Fruit fly (Drosophila melanogaster) whole organism, embryonic: ENCODE data around the gene Rh2.
A peak's percentile ranks its signal among the peaks of the same experiment; 100 is the strongest.

Experiments used
- Aef1 ChIP-seq: fragments of 200-800 bp; sonication (Bioruptor generic); IDR thresholded peaks from 3 replicates; pipeline ENCODE4 v1.3.6; 2022; ENCODE audit warnings: missing biosample characterization, missing genetic modification characterization
- Blimp-1 ChIP-seq: fragments of 200-800 bp; sonication (Bioruptor generic); optimal IDR thresholded peaks from 3 replicates; lab custom pipeline; 2018; ENCODE audit warnings: missing biosample characterization, missing genetic modification characterization, mild to moderate bottlenecking, moderate library complexity, missing genetic modification reagents
- CG1024 ChIP-seq: fragments of 200-800 bp; sonication (Bioruptor generic); IDR thresholded peaks from 2 replicates; pipeline ENCODE4 v1.3.6; 2022; ENCODE audit warnings: missing biosample characterization, missing genetic modification characterization
- CG10366 ChIP-seq: fragments of 200-800 bp; sonication (Bioruptor generic); IDR thresholded peaks from 2 replicates; pipeline ENCODE4 v1.3.6; 2022; ENCODE audit warnings: missing biosample characterization, missing genetic modification characterization
- CG12942 ChIP-seq: fragments of 200-800 bp; sonication (Bioruptor generic); optimal IDR thresholded peaks from 3 replicates; lab custom pipeline; 2016; ENCODE audit warnings: missing biosample characterization, missing genetic modification characterization
- CG13287 ChIP-seq: fragments of 200-800 bp; sonication (Bioruptor generic); IDR thresholded peaks from 2 replicates; pipeline ENCODE4 v1.3.6; 2022; ENCODE audit warnings: missing biosample characterization, missing genetic modification characterization; ENCODE audit not compliant: partially characterized antibody
- CG13424 ChIP-seq: fragments of 200-800 bp; sonication (Bioruptor generic); optimal IDR thresholded peaks from 2 replicates; lab custom pipeline; 2019; ENCODE audit warnings: missing biosample characterization, mild to moderate bottlenecking, missing genetic modification characterization, moderate library complexity
- CG15011 ChIP-seq: fragments of 200-800 bp; sonication (Bioruptor generic); optimal IDR thresholded peaks from 3 replicates; lab custom pipeline; 2018; ENCODE audit warnings: missing biosample characterization, mild to moderate bottlenecking, missing genetic modification characterization
- CG15601 ChIP-seq: fragments of 200-800 bp; sonication (Bioruptor generic); optimal IDR thresholded peaks from 3 replicates; lab custom pipeline; 2019; ENCODE audit warnings: missing biosample characterization, mild to moderate bottlenecking, missing genetic modification characterization, moderate library complexity
- CG15696 ChIP-seq: fragments of 200-800 bp; sonication (Bioruptor generic); optimal IDR thresholded peaks from 2 replicates; lab custom pipeline; 2019; ENCODE audit warnings: missing biosample characterization, mild to moderate bottlenecking, missing genetic modification characterization, moderate library complexity
- CG17612 ChIP-seq: fragments of 200-800 bp; sonication (Bioruptor generic); IDR thresholded peaks from 2 replicates; pipeline ENCODE4 v1.3.6; 2022; ENCODE audit warnings: missing biosample characterization, missing genetic modification characterization
- CG2678 ChIP-seq: fragments of 200-800 bp; sonication (Bioruptor generic); optimal IDR thresholded peaks from 3 replicates; lab custom pipeline; 2019; ENCODE audit warnings: missing biosample characterization, mild to moderate bottlenecking, missing genetic modification characterization, moderate library complexity
- CG3407 ChIP-seq: fragments of 200-800 bp; sonication (Bioruptor generic); optimal IDR thresholded peaks from 2 replicates; lab custom pipeline; 2018; ENCODE audit warnings: missing biosample characterization, mild to moderate bottlenecking, missing genetic modification characterization
- CG6254 ChIP-seq: fragments of 200-800 bp; sonication (Bioruptor generic); optimal IDR thresholded peaks from 3 replicates; lab custom pipeline; 2017; ENCODE audit warnings: mild to moderate bottlenecking, missing biosample characterization, missing genetic modification reagents, missing genetic modification characterization
- CG6813 ChIP-seq: fragments of 200-800 bp; sonication (Bioruptor generic); optimal IDR thresholded peaks from 2 replicates; lab custom pipeline; 2017; ENCODE audit warnings: missing biosample characterization, missing genetic modification characterization, mild to moderate bottlenecking, moderate library complexity, missing genetic modification reagents
- CG7839 ChIP-seq: fragments of 200-800 bp; sonication (Bioruptor generic); optimal IDR thresholded peaks from 3 replicates; lab custom pipeline; 2018; ENCODE audit warnings: missing biosample characterization, mild to moderate bottlenecking, missing genetic modification characterization, moderate library complexity
- CG8089 ChIP-seq: fragments of 200-800 bp; sonication (Bioruptor generic); optimal IDR thresholded peaks from 3 replicates; lab custom pipeline; 2016; ENCODE audit warnings: missing biosample characterization, missing genetic modification characterization
- CG8388 ChIP-seq: fragments of 200-800 bp; sonication (Bioruptor generic); optimal IDR thresholded peaks from 2 replicates; lab custom pipeline; 2019; ENCODE audit warnings: missing biosample characterization, mild to moderate bottlenecking, missing genetic modification characterization, moderate library complexity
- CG8944 ChIP-seq: fragments of 200-800 bp; sonication (Bioruptor generic); optimal IDR thresholded peaks from 3 replicates; lab custom pipeline; 2016; ENCODE audit warnings: missing biosample characterization, missing genetic modification characterization
- CG9817 ChIP-seq: fragments of 200-800 bp; sonication (Bioruptor generic); optimal IDR thresholded peaks from 2 replicates; lab custom pipeline; 2018; ENCODE audit warnings: missing biosample characterization, mild to moderate bottlenecking, missing genetic modification characterization, moderate library complexity
- CTCF ChIP-seq: fragments of 200-800 bp; sonication (Bioruptor generic); optimal IDR thresholded peaks from 2 replicates; lab custom pipeline; 2017; ENCODE audit warnings: missing biosample characterization, mild to moderate bottlenecking, missing genetic modification characterization, moderate library complexity
- Camta ChIP-seq: fragments of 200-800 bp; sonication (Bioruptor generic); optimal IDR thresholded peaks from 2 replicates; lab custom pipeline; 2016; ENCODE audit warnings: missing biosample characterization, missing genetic modification characterization
- Dad ChIP-seq: fragments of 200-800 bp; sonication (Bioruptor generic); optimal IDR thresholded peaks from 3 replicates; lab custom pipeline; 2016; ENCODE audit warnings: missing biosample characterization, missing genetic modification characterization
- Deaf1 ChIP-seq: fragments of 200-800 bp; optimal IDR thresholded peaks from 3 replicates; lab custom pipeline; 2019; ENCODE audit warnings: missing biosample characterization, mild to moderate bottlenecking, missing genetic modification characterization, moderate library complexity
- Dfd ChIP-seq, 2 experiments: fragments of >200 bp; optimal IDR thresholded peaks; 2 replicates each; lab custom pipeline; 2017; ENCODE audit warnings: missing biosample characterization in 2 of 2, missing genetic modification characterization in 2 of 2
- Dip2 ChIP-seq: fragments of 200-800 bp; sonication (Bioruptor generic); IDR thresholded peaks from 2 replicates; pipeline ENCODE4 v1.3.6; 2022; ENCODE audit warnings: missing biosample characterization, missing genetic modification characterization
- Dll ChIP-seq: fragments of 200-800 bp; sonication (Bioruptor generic); IDR thresholded peaks from 4 replicates; pipeline ENCODE4 v1.3.6; 2022; ENCODE audit warnings: missing biosample characterization, missing genetic modification characterization; ENCODE audit not compliant: partially characterized antibody
- Kr ChIP-seq: fragments of 200-800 bp; sonication (Bioruptor generic); optimal IDR thresholded peaks from 2 replicates; lab custom pipeline; 2017; ENCODE audit warnings: missing biosample characterization, mild to moderate bottlenecking, missing genetic modification characterization
- MBD-R2 ChIP-seq: fragments of 200-800 bp; sonication (Bioruptor generic); IDR thresholded peaks from 2 replicates; pipeline ENCODE4 v1.3.6; 2022; ENCODE audit warnings: missing biosample characterization, missing genetic modification characterization
- Mrtf ChIP-seq: fragments of 200-800 bp; sonication (Bioruptor generic); IDR thresholded peaks from 3 replicates; pipeline ENCODE4 v1.3.6; 2022; ENCODE audit warnings: missing biosample characterization, missing genetic modification characterization
- NK7.1 ChIP-seq: fragments of 200-800 bp; sonication (Bioruptor generic); optimal IDR thresholded peaks from 3 replicates; lab custom pipeline; 2016; ENCODE audit warnings: missing biosample characterization, missing genetic modification characterization
- Poxn ChIP-seq: fragments of 200-800 bp; sonication (Bioruptor generic); IDR thresholded peaks from 2 replicates; pipeline ENCODE4 v1.3.6; 2022; ENCODE audit warnings: missing biosample characterization, missing genetic modification characterization
- Ssrp ChIP-seq: fragments of 200-800 bp; sonication (Bioruptor generic); optimal IDR thresholded peaks from 2 replicates; lab custom pipeline; 2018; ENCODE audit warnings: missing biosample characterization, mild to moderate bottlenecking, missing genetic modification characterization, moderate library complexity
- Trl ChIP-seq, 3 experiments: fragments of >200 bp in 2 of 3; fragments of 200-800 bp in 1 of 3; sonication (Bioruptor generic) in 1 of 3; optimal IDR thresholded peaks; 2 replicates in 1 of 3; 3 replicates in 2 of 3; lab custom pipeline; 2016 to 2017; ENCODE audit warnings: missing biosample characterization in 1 of 3, missing genetic modification characterization in 1 of 3
- btn ChIP-seq: fragments of 200-800 bp; sonication (Bioruptor generic); optimal IDR thresholded peaks from 2 replicates; lab custom pipeline; 2016; ENCODE audit warnings: missing biosample characterization, missing genetic modification characterization
- cg ChIP-seq: fragments of 200-800 bp; sonication (Bioruptor generic); optimal IDR thresholded peaks from 3 replicates; lab custom pipeline; 2019; ENCODE audit warnings: missing biosample characterization, mild to moderate bottlenecking, missing genetic modification characterization, moderate library complexity
- chinmo ChIP-seq: fragments of 200-800 bp; sonication (Bioruptor generic); IDR thresholded peaks from 4 replicates; pipeline ENCODE4 v1.3.6; 2022; ENCODE audit warnings: missing biosample characterization, missing genetic modification characterization; ENCODE audit not compliant: partially characterized antibody
- da ChIP-seq: fragments of 200-800 bp; sonication (Bioruptor generic); optimal IDR thresholded peaks from 2 replicates; lab custom pipeline; 2016; ENCODE audit warnings: missing biosample characterization, missing genetic modification characterization
- disco-r ChIP-seq: fragments of 200-800 bp; sonication (Bioruptor generic); optimal IDR thresholded peaks from 2 replicates; lab custom pipeline; 2016; ENCODE audit warnings: missing biosample characterization, missing genetic modification characterization
- fd102C ChIP-seq: fragments of 200-800 bp; sonication (Bioruptor generic); optimal IDR thresholded peaks from 2 replicates; lab custom pipeline; 2018; ENCODE audit warnings: missing biosample characterization, mild to moderate bottlenecking, missing genetic modification characterization, moderate library complexity
- hkb ChIP-seq, 2 experiments: fragments of 200-800 bp in 1 of 2; fragments of >200 bp in 1 of 2; sonication (Bioruptor generic) in 1 of 2; IDR thresholded peaks in 1 of 2; optimal IDR thresholded peaks in 1 of 2; 2 replicates each; pipeline versions ENCODE4 v1.3.6 to Lab custom; 2017 to 2022; ENCODE audit warnings: missing biosample characterization in 1 of 2, missing genetic modification characterization in 1 of 2
- ind ChIP-seq: fragments of 200-800 bp; sonication (Bioruptor generic); optimal IDR thresholded peaks from 3 replicates; lab custom pipeline; 2016; ENCODE audit warnings: missing biosample characterization, missing genetic modification characterization
- kni ChIP-seq: fragments of 200-800 bp; sonication (Bioruptor generic); optimal IDR thresholded peaks from 3 replicates; lab custom pipeline; 2017; ENCODE audit warnings: mild to moderate bottlenecking, missing biosample characterization, missing genetic modification reagents, missing genetic modification characterization
- mam ChIP-seq: fragments of 200-800 bp; sonication (Bioruptor generic); optimal IDR thresholded peaks from 3 replicates; lab custom pipeline; 2016; ENCODE audit warnings: missing biosample characterization, missing genetic modification characterization
- nau ChIP-seq: fragments of 200-800 bp; sonication (Bioruptor generic); optimal IDR thresholded peaks from 3 replicates; lab custom pipeline; 2017; ENCODE audit warnings: missing biosample characterization, mild to moderate bottlenecking, missing genetic modification characterization, missing genetic modification reagents
- pho ChIP-seq: fragments of 200-800 bp; sonication (Bioruptor generic); optimal IDR thresholded peaks from 2 replicates; lab custom pipeline; 2016; ENCODE audit warnings: missing biosample characterization, missing genetic modification characterization
- repo ChIP-seq: fragments of 200-800 bp; sonication (Bioruptor generic); optimal IDR thresholded peaks from 2 replicates; lab custom pipeline; 2016; ENCODE audit warnings: missing biosample characterization, missing genetic modification characterization
- sens ChIP-seq: fragments of 200-800 bp; sonication (Bioruptor generic); peaks from one replicate; lab custom pipeline; 2016; ENCODE audit warnings: missing biosample characterization, missing genetic modification characterization

Gene Rh2

dm6 chr3R:18917976-18918871 is 19.0 kb downstream of the Rh2 start (continued):
- TF ChIP-seq btn (GFP tag; lab: Kevin White, UChicago) (no peak), CG6254 (GFP tag; lab: Kevin White, UChicago) (no peak), Camta (GFP tag; lab: Kevin White, UChicago) (no peak), CG17612 (GFP tag; lab: Robert Waterston, UW) (no peak), CG15601 (tag; lab: Kevin White, UChicago) (no peak), CG13287 (GFP tag; lab: Robert Waterston, UW) (no peak; the same call in 1 of the 2 replicates), CG10366 (GFP tag; lab: Robert Waterston, UW) (no peak), chinmo (GFP tag; lab: Robert Waterston, UW) (peak; percentile 94), mam (no peak), CG15011 (GFP tag; lab: Kevin White, UChicago) (no peak), CG15696 (no peak), pho (GFP tag; lab: Kevin White, UChicago) (no peak), da (peak; percentile 4), fd102C (GFP tag; lab: Kevin White, UChicago) (no peak), CG2678 (tag; lab: Kevin White, UChicago) (peak; percentile 11), disco-r (peak; percentile 5), Aef1 (GFP tag; lab: Robert Waterston, UW) (no peak), repo (GFP tag; lab: Kevin White, UChicago) (no peak), nau (peak; percentile 60), sens (GFP tag; lab: Kevin White, UChicago) (peak; percentile 63), kni (GFP tag; lab: Kevin White, UChicago) (no peak), Dad (GFP tag; lab: Kevin White, UChicago) (no peak), CG6813 (GFP tag; lab: Kevin White, UChicago) (no peak), CG8388 (no peak), CG1024 (GFP tag; lab: Robert Waterston, UW) (no peak), NK7.1 (GFP tag; lab: Kevin White, UChicago) (peak; percentile 33), MBD-R2 (GFP tag; lab: Robert Waterston, UW) (peak; percentile 25; the same call in 1 of the 2 replicates), ind (GFP tag; lab: Kevin White, UChicago) (no peak), Mrtf (GFP tag; lab: Robert Waterston, UW) (no peak), CG13424 (tag; lab: Kevin White, UChicago) (no peak), CG3407 (GFP tag; lab: Kevin White, UChicago) (peak; percentile 5), Dll (GFP tag; lab: Robert Waterston, UW) (no peak), CG7839 (peak; percentile 23), CG8944 (GFP tag; lab: Kevin White, UChicago) (no peak), Deaf1 (tag; lab: Kevin White, UChicago) (no peak), Blimp-1 (GFP tag; lab: Kevin White, UChicago) (no peak), cg (peak; percentile 77), Poxn (no peak), Ssrp (tag; lab: Kevin White, UChicago) (peak; percentile 6), CTCF (GFP tag; lab: Kevin White, UChicago) (peak; percentile 92), CG8089 (GFP tag; lab: Kevin White, UChicago) (no peak), Dip2 (GFP tag; lab: Robert Waterston, UW) (no peak), CG12942 (GFP tag; lab: Kevin White, UChicago) (no peak), CG9817 (tag; lab: Kevin White, UChicago) (no peak), Dfd (GFP tag; optimal IDR thresholded peaks at IDR 0.05; lab: Kevin White, UChicago) (no peak), hkb (optimal IDR thresholded peaks at IDR 0.05; lab: Kevin White, UChicago) (no peak), hkb (GFP tag; IDR thresholded peaks at IDR 0.05; lab: Robert Waterston, UW) (peak; percentile 21; the same call in 1 of the 2 replicates), Kr (GFP tag; lab: Kevin White, UChicago) (no peak), Trl (optimal IDR thresholded peaks at IDR 0.05; lab: Kevin White, UChicago) (peak; percentile 47 to 61), Trl (GFP tag; optimal IDR thresholded peaks at IDR 0.05; lab: Kevin White, UChicago) (peak; percentile 7)
